Fruit fly (Drosophila melanogaster) whole organism, adult: ENCODE measurements around the gene CG7860.
A peak's percentile ranks its signal among the peaks of the same experiment; 100 is the strongest.

Source experiments
- CG11617 ChIP-seq: fragments of 200-800 bp; sonication (Bioruptor generic); optimal IDR thresholded peaks from 2 replicates; lab custom pipeline; 2017; ENCODE audit warnings: mild to moderate bottlenecking, missing biosample characterization, missing genetic modification reagents, missing genetic modification characterization
- CG12768 ChIP-seq: fragments of 200-800 bp; sonication (Bioruptor generic); optimal IDR thresholded peaks from 2 replicates; lab custom pipeline; 2017; ENCODE audit warnings: missing biosample characterization, missing genetic modification characterization, mild to moderate bottlenecking, moderate library complexity, missing genetic modification reagents
- CG14711 ChIP-seq: fragments of 200-800 bp; sonication (Bioruptor generic); optimal IDR thresholded peaks from 2 replicates; lab custom pipeline; 2018; ENCODE audit warnings: missing biosample characterization, mild to moderate bottlenecking, missing genetic modification characterization, moderate library complexity
- CG1620 ChIP-seq: fragments of 200-800 bp; sonication (Bioruptor generic); optimal IDR thresholded peaks from 2 replicates; lab custom pipeline; 2016; ENCODE audit warnings: missing biosample characterization, missing genetic modification characterization
- CG33017 ChIP-seq: fragments of 200-800 bp; sonication (Bioruptor generic); optimal IDR thresholded peaks from 2 replicates; lab custom pipeline; 2018; ENCODE audit warnings: missing biosample characterization, mild to moderate bottlenecking, missing genetic modification characterization, moderate library complexity
- CG5204 ChIP-seq: fragments of 200-800 bp; sonication (Bioruptor generic); optimal IDR thresholded peaks from 2 replicates; lab custom pipeline; 2016; ENCODE audit warnings: missing biosample characterization, missing genetic modification characterization
- CG7045 ChIP-seq: fragments of 200-800 bp; sonication (Bioruptor generic); optimal IDR thresholded peaks from 2 replicates; lab custom pipeline; 2017; ENCODE audit warnings: missing biosample characterization, mild to moderate bottlenecking, missing genetic modification characterization
- CG7101 ChIP-seq: fragments of 200-800 bp; sonication (Bioruptor generic); optimal IDR thresholded peaks from 2 replicates; lab custom pipeline; 2018; ENCODE audit warnings: missing biosample characterization, mild to moderate bottlenecking, missing genetic modification characterization, moderate library complexity
- Clk ChIP-seq: fragments of 200-800 bp; sonication (Bioruptor generic); optimal IDR thresholded peaks from 2 replicates; lab custom pipeline; 2017; ENCODE audit warnings: missing biosample characterization, missing genetic modification characterization
- Crg-1 ChIP-seq: fragments of 200-800 bp; sonication (Bioruptor generic); optimal IDR thresholded peaks from 2 replicates; lab custom pipeline; 2016; ENCODE audit warnings: missing biosample characterization, missing genetic modification characterization
- Hr96 ChIP-seq: fragments of 200-800 bp; sonication (Bioruptor generic); optimal IDR thresholded peaks from 2 replicates; lab custom pipeline; 2016; ENCODE audit warnings: missing biosample characterization, missing genetic modification characterization
- Mnt ChIP-seq: fragments of 200-800 bp; sonication (Bioruptor generic); optimal IDR thresholded peaks from 2 replicates; lab custom pipeline; 2016; ENCODE audit warnings: missing biosample characterization, mild to moderate bottlenecking, missing genetic modification characterization
- bab1 ChIP-seq: fragments of 200-800 bp; sonication (Bioruptor generic); optimal IDR thresholded peaks from 3 replicates; lab custom pipeline; 2019; ENCODE audit warnings: missing biosample characterization, mild to moderate bottlenecking, missing genetic modification characterization, moderate library complexity
- cic ChIP-seq: fragments of 200-800 bp; sonication (Bioruptor generic); optimal IDR thresholded peaks from 2 replicates; lab custom pipeline; 2017; ENCODE audit warnings: missing biosample characterization, mild to moderate bottlenecking, missing genetic modification characterization, moderate library complexity
- cnc ChIP-seq, 2 experiments: fragments of >200 bp; optimal IDR thresholded peaks; 2 replicates each; lab custom pipeline; 2017
- kay ChIP-seq: fragments of 200-800 bp; sonication (Bioruptor generic); peaks from one replicate; lab custom pipeline; 2016; ENCODE audit warnings: missing biosample characterization, missing genetic modification characterization, borderline replicate concordance
- ovo ChIP-seq: fragments of 200-800 bp; sonication (Bioruptor generic); optimal IDR thresholded peaks from 2 replicates; lab custom pipeline; 2016; ENCODE audit warnings: missing biosample characterization, missing genetic modification characterization
- pad ChIP-seq: fragments of 200-800 bp; sonication (Bioruptor generic); optimal IDR thresholded peaks from 3 replicates; lab custom pipeline; 2017; ENCODE audit warnings: missing biosample characterization, missing genetic modification characterization, mild to moderate bottlenecking, moderate library complexity, missing genetic modification reagents
- tj ChIP-seq: fragments of 200-800 bp; sonication (Bioruptor generic); optimal IDR thresholded peaks from 3 replicates; lab custom pipeline; 2017; ENCODE audit warnings: missing biosample characterization, mild to moderate bottlenecking, missing genetic modification characterization, moderate library complexity
- toe ChIP-seq: fragments of 200-800 bp; sonication (Bioruptor generic); optimal IDR thresholded peaks from 2 replicates; lab custom pipeline; 2016; ENCODE audit warnings: missing biosample characterization, missing genetic modification characterization

The CG7860 gene

DNA sequence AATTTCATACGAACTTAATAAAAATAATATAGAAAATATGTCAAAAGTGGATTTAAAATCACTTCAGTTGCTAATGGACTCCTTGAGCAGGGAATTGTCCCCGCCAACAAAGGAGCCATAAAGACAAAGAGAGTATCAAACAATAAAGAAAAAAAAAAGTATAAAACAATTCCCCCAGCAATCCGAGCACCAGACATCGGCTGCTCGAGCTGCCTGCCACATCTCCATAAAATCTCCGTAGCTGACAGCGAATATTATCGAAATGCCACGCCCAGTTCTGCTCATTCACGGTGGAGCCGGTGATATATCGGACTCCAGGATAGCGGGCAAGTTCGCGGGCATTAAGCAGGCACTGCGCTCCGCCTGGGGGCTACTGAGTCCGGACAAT lies at the start of gene CG7860:
Gene CG7860, plus strand, starts transcription at position 11 of the 388 bp plus-strand sequence.
- TF ChIP-seq cic: no peak
- no peak for TF ChIP-seq kay (GFP tag; lab: Kevin White, UChicago)
- no peak for TF ChIP-seq CG14711
- no peak for TF ChIP-seq Hr96
- no peak for TF ChIP-seq CG7101 (tag; lab: Kevin White, UChicago)
- no peak for TF ChIP-seq tj
- no peak for TF ChIP-seq CG1620 (GFP tag; lab: Kevin White, UChicago)
- TF ChIP-seq ovo: no peak
- no peak for TF ChIP-seq CG11617 (GFP tag; lab: Kevin White, UChicago)
- TF ChIP-seq CG12768 (GFP tag; lab: Kevin White, UChicago): no peak
- no peak for TF ChIP-seq Mnt (GFP tag; lab: Kevin White, UChicago)
- TF ChIP-seq pad (GFP tag; lab: Kevin White, UChicago): no peak

DNA sequence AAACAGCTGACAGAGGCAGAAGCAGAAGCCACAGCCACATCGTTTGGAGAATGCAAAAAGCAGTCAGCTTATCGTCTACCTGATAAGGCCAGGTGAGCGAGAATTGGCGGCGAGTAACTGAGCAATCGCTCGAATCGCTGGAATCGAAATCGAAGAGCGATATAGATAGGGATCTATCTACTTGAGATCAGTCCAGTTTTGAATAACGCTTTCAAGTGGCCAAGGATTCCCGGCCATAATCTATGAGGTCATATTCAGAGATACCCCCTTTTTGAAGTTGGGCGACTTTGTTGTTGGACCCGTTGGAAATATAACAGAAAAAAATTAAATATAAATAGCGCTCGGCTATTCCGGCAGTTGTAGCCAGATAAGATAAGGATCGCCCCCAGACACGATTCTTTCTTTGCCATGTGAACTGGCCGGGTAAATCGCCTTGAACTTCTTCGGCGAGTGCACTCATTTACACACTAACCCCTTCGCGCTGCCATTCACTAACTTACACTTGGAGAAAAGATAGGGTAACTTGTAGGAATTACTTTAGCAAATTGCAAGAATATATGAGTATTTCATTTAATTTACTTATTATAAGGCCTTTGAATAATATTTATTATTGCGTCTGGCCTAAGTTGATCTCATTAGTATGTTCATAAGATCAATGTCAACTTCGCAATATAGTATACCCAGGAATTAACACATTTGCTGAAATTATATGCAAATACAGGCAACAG lies 46.2 kb upstream of the CG7860 start:
- no peak for TF ChIP-seq Clk
- no peak for TF ChIP-seq toe (GFP tag; lab: Kevin White, UChicago)
- TF ChIP-seq bab1 (GFP tag; lab: Kevin White, UChicago): no peak
- peak; percentile 14 for TF ChIP-seq tj

dm6 chrX:15529197-15529596 lies 39.6 kb upstream of the CG7860 start:
- TF ChIP-seq CG7101 (tag; lab: Kevin White, UChicago): peak; percentile 7
- TF ChIP-seq cnc (optimal IDR thresholded peaks at IDR 0.05; lab: Kevin White, UChicago): no peak

dm6 chrX:15529958-15530357 lies 38.8 kb upstream of the CG7860 start:
- no peak for TF ChIP-seq bab1 (GFP tag; lab: Kevin White, UChicago)
- no peak for TF ChIP-seq Crg-1 (GFP tag; lab: Kevin White, UChicago)
- TF ChIP-seq pad (GFP tag; lab: Kevin White, UChicago): no peak
- no peak for TF ChIP-seq CG1620 (GFP tag; lab: Kevin White, UChicago)
- TF ChIP-seq CG33017: no peak
- TF ChIP-seq cnc (optimal IDR thresholded peaks at IDR 0.05; lab: Kevin White, UChicago): no peak
- TF ChIP-seq Mnt (GFP tag; lab: Kevin White, UChicago): no peak
- TF ChIP-seq CG5204 (GFP tag; lab: Kevin White, UChicago): no peak
- no peak for TF ChIP-seq Hr96
- TF ChIP-seq CG14711: no peak
- TF ChIP-seq CG7045: no peak

DNA sequence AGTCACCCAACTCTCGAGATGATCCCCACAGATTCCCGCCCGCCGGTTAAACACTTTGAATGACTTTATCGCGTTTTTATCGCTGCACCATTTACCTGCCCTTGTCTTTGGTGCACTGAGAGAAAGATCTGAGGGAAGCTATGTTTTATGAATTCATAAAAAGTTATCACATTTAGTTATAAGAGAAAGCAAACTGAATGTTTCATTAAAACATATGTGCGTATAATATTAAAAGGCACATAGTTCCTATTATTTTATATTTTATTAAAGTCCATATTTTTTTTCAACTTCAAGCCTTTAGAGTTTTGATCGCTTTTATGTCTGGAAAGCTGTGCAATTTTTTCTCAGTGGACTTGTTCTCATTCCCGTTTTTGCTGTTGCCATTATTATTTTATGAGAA lies 38.4 kb upstream of the CG7860 start:
- TF ChIP-seq toe (GFP tag; lab: Kevin White, UChicago) (no peak), cic (no peak), CG12768 (GFP tag; lab: Kevin White, UChicago) (no peak), CG5204 (GFP tag; lab: Kevin White, UChicago) (peak; percentile 24), CG11617 (GFP tag; lab: Kevin White, UChicago) (no peak), Clk (no peak), CG14711 (peak; percentile 4), ovo (no peak), CG1620 (GFP tag; lab: Kevin White, UChicago) (no peak), tj (no peak), CG7101 (tag; lab: Kevin White, UChicago) (no peak), Hr96 (peak; percentile 16), bab1 (GFP tag; lab: Kevin White, UChicago) (no peak), Crg-1 (GFP tag; lab: Kevin White, UChicago) (no peak), CG33017 (no peak), kay (GFP tag; lab: Kevin White, UChicago) (no peak)

DNA sequence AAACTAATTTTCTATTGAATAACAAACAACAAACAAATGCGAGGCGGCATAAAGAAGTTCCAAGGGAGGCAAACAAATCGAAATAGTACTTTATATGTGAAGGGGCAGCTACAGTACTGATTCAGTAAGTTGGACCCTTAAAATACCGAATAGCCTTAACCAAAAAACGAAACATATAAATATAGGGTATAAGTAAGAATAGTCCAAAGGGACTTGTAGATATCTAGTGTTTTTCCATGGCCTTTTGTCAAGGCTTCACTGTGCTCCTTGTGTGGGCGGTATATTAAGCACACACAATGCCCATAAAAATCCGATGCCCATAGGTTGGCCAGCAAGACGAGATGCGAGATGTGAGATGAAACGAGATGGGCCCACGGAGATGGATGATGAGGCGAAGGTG lies 36.7 kb upstream of the CG7860 start:
- TF ChIP-seq CG11617 (GFP tag; lab: Kevin White, UChicago) (no peak), pad (GFP tag; lab: Kevin White, UChicago) (no peak), bab1 (GFP tag; lab: Kevin White, UChicago) (no peak), Crg-1 (GFP tag; lab: Kevin White, UChicago) (no peak), CG14711 (no peak), Clk (no peak), CG1620 (GFP tag; lab: Kevin White, UChicago) (no peak), CG7045 (no peak), CG33017 (no peak), ovo (no peak), CG5204 (GFP tag; lab: Kevin White, UChicago) (no peak), Mnt (GFP tag; lab: Kevin White, UChicago) (no peak)

DNA sequence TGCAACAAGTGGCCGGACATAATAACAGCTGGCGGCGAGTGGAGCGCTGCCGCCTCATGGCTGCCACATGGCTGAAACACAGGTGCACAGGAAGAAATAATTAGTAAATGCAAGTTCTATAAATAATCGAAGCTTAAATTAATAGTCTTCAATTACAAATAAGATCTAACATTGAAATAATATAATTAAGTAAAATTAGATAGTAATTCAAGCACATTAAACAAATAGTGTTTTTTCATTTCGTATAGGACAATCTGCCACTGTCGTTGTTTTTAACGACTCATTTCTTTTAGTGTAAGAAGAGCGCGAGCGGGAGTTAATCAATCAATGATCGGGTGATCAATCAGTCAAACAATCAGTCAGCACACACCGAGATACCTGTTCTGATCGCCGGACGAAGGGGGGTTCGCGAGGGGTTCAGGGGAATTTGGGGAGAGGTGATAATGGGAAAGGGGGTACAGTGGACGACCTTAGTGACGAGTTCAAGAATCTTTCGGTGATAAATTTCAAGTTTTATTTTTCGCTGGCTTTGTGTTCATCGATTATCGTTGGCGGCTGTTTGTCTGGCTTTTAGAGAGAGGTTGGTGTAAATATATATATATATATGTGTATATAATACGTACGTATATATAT lies 28.8 kb upstream of the CG7860 start:
- TF ChIP-seq CG1620 (GFP tag; lab: Kevin White, UChicago): no peak
- no peak for TF ChIP-seq cic
- TF ChIP-seq CG14711: no peak
- TF ChIP-seq toe (GFP tag; lab: Kevin White, UChicago): no peak
- no peak for TF ChIP-seq pad (GFP tag; lab: Kevin White, UChicago)
- no peak for TF ChIP-seq CG7101 (tag; lab: Kevin White, UChicago)
- TF ChIP-seq ovo: no peak
